Fruit fly (Drosophila melanogaster): Measurements from ENCODE around the gene CG31624.

The CG31624 gene

DNA sequence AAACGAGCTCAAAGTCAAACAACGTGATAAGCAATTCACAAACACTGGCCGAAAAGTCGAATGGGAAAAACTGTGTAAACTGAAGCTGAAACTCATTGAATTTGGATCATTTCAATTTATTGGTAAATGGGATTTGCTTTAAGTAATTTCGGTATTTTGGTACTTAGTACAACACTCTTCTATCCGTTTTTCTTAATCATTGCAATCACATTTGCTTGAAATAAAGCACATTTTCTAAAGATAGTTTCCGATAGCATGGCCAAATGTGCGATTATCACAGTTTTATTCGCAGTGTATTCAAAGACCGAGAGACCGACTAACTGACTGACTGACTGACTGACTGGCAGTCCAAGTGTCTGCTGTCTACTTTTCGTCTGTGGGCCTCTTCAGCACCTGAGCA lies 3.7 kb downstream of the CG31624 start (continued):
- TF ChIP-seq CG6689 (GFP tag; IDR thresholded peaks at IDR 0.05) (no peak), CG12219 (GFP tag; optimal IDR thresholded peaks at IDR 0.05) (no peak), CG11723 (GFP tag; optimal IDR thresholded peaks at IDR 0.05) (no peak), bsh (GFP tag; optimal IDR thresholded peaks at IDR 0.05) (no peak), Fer1 (GFP tag; optimal IDR thresholded peaks at IDR 0.05) (peak; percentile 10), CG10959 (GFP tag; IDR thresholded peaks at IDR 0.05) (no peak), trh (GFP tag; optimal IDR thresholded peaks at IDR 0.05) (no peak), bab2 (GFP tag; optimal IDR thresholded peaks at IDR 0.05) (no peak), CG17186 (GFP tag; optimal IDR thresholded peaks at IDR 0.05) (no peak), stc (GFP tag; IDR thresholded peaks at IDR 0.05) (no peak), inv (GFP tag; IDR thresholded peaks at IDR 0.05; ENCODE audit: partially characterized antibody) (no peak), cad (GFP tag; optimal IDR thresholded peaks at IDR 0.05) (no peak), Oli (tag; optimal IDR thresholded peaks at IDR 0.05) (peak; percentile 17), Hr78 (GFP tag; optimal IDR thresholded peaks at IDR 0.05) (no peak), danr (GFP tag; IDR thresholded peaks at IDR 0.05) (no peak), CG17829 (tag; optimal IDR thresholded peaks at IDR 0.05) (no peak), ase (GFP tag; IDR thresholded peaks at IDR 0.05) (no peak), Poxn (GFP tag; IDR thresholded peaks at IDR 0.05) (no peak), ci (GFP tag; IDR thresholded peaks at IDR 0.05) (no peak), Dll (GFP tag; IDR thresholded peaks at IDR 0.05; ENCODE audit: partially characterized antibody) (no peak), CG15479 (GFP tag; optimal IDR thresholded peaks at IDR 0.05) (no peak), BtbVII (GFP tag; optimal IDR thresholded peaks at IDR 0.05) (no peak), vnd (GFP tag; IDR thresholded peaks at IDR 0.05; ENCODE audit: partially characterized antibody) (no peak), rib (GFP tag; IDR thresholded peaks at IDR 0.05) (no peak), Bdp1 (GFP tag; optimal IDR thresholded peaks at IDR 0.05) (no peak), abd-A (tag; optimal IDR thresholded peaks at IDR 0.05) (no peak), pho (GFP tag; optimal IDR thresholded peaks at IDR 0.05) (no peak), gt (GFP tag; IDR thresholded peaks at IDR 0.05) (no peak), gfzf (GFP tag; optimal IDR thresholded peaks at IDR 0.05) (no peak), onecut (GFP tag; IDR thresholded peaks at IDR 0.05) (no peak), CG4424 (GFP tag; optimal IDR thresholded peaks at IDR 0.05) (peak; percentile 1), Rx (GFP tag; IDR thresholded peaks at IDR 0.05) (no peak), Meics (GFP tag; optimal IDR thresholded peaks at IDR 0.05) (peak; percentile 44), jing (GFP tag; optimal IDR thresholded peaks at IDR 0.05) (no peak), Tbp (GFP tag; optimal IDR thresholded peaks at IDR 0.05) (no peak), ttk (GFP tag; IDR thresholded peaks at IDR 0.05) (no peak), Optix (GFP tag; IDR thresholded peaks at IDR 0.05) (no peak), CG1792 (GFP tag; optimal IDR thresholded peaks at IDR 0.05) (no peak), CG17359 (tag; optimal IDR thresholded peaks at IDR 0.05) (no peak), tin (GFP tag; optimal IDR thresholded peaks at IDR 0.05) (no peak), sob (GFP tag; IDR thresholded peaks at IDR 0.05) (no peak), CG18599 (GFP tag; optimal IDR thresholded peaks at IDR 0.05) (peak; percentile 45), Nf-YB (GFP tag; optimal IDR thresholded peaks at IDR 0.05) (no peak), NC2β (GFP tag; optimal IDR thresholded peaks at IDR 0.05) (no peak), CG3065 (GFP tag; optimal IDR thresholded peaks at IDR 0.05) (no peak), ro (GFP tag; IDR thresholded peaks at IDR 0.05) (no peak), Nf-YC (tag; optimal IDR thresholded peaks at IDR 0.05) (no peak), CG18619 (GFP tag; optimal IDR thresholded peaks at IDR 0.05) (no peak), vfl (GFP tag; optimal IDR thresholded peaks at IDR 0.05) (no peak), aop (GFP tag; IDR thresholded peaks at IDR 0.05) (no peak), CG7357 (GFP tag; IDR thresholded peaks at IDR 0.05) (no peak), CG2120 (GFP tag; optimal IDR thresholded peaks at IDR 0.05) (peak; percentile 23), E2f2 (GFP tag; IDR thresholded peaks at IDR 0.05) (0 out of 2 replicates have a peak, but pooled peaks have one; percentile 9)
